Fruit fly (Drosophila melanogaster) whole organism, pupa: ENCODE data around the gene beta4GalNAcTB.

Experiments used
- CG32121 ChIP-seq: fragments of 200-800 bp; sonication (Bioruptor generic); IDR thresholded peaks from 2 replicates; pipeline ENCODE4 v1.3.6; 2022; ENCODE audit warnings: missing biosample characterization, missing genetic modification characterization
- Snoo ChIP-seq: fragments of 200-800 bp; sonication (Bioruptor generic); optimal IDR thresholded peaks from 3 replicates; lab custom pipeline; 2017; ENCODE audit warnings: missing biosample characterization, mild to moderate bottlenecking, missing genetic modification characterization, inconsistent platforms

DNA sequence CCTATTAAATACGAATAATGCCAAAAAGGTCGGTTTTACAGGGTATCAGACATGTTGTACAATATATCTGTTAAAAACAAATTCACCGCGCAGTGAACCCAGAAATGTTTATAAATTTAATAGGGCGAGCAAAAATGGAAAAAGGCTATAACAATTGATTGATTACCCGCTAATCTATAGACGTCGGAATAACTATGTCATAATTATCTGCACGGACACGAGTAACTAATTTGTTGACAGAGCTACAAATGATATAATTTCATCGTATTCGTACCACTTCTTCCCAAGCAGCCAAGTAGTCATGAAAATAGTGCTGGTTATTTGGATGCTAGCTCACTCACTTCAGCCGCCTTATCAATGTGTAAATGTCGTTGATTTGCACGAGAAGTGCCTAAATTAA is 9.1 kb downstream of the beta4GalNAcTB start, which contains the start of gene CG14518:
- no peak for TF ChIP-seq CG32121
- no peak for TF ChIP-seq Snoo
